Worm (Caenorhabditis elegans) whole organism, L4/young adult: Measurements from ENCODE around the gene clh-5.

ENCODE experiments used
- W03F9.2 ChIP-seq: fragments of 150-350 bp; optimal IDR thresholded peaks from 2 replicates; lab custom pipeline; 2014; ENCODE audit warnings: missing biosample characterization, missing genetic modification characterization
- dao-5 ChIP-seq: sonication (generic microtip); optimal IDR thresholded peaks from 2 replicates; lab custom pipeline; 2016; ENCODE audit warnings: missing genotype, missing genetic modification characterization, moderate library complexity, missing compliant biosample characterization
- him-1 ChIP-seq: sonication (generic microtip); optimal IDR thresholded peaks from 2 replicates; lab custom pipeline; 2016; ENCODE audit warnings: missing genotype, missing genetic modification reagents, missing genetic modification characterization, missing compliant biosample characterization

ce11 chrII:9108443-9108842 lies 10.0 kb upstream of the clh-5 start, which contains the start of gene dnj-23:
- TF ChIP-seq dao-5 (tag; lab: Kevin White, UChicago) (no peak), W03F9.2 (tag; lab: Kevin White, UChicago) (no peak), him-1 (tag; lab: Kevin White, UChicago) (no peak)
